Fruit fly (Drosophila melanogaster): Measurements from ENCODE around the gene hb.

Gene hb

DNA sequence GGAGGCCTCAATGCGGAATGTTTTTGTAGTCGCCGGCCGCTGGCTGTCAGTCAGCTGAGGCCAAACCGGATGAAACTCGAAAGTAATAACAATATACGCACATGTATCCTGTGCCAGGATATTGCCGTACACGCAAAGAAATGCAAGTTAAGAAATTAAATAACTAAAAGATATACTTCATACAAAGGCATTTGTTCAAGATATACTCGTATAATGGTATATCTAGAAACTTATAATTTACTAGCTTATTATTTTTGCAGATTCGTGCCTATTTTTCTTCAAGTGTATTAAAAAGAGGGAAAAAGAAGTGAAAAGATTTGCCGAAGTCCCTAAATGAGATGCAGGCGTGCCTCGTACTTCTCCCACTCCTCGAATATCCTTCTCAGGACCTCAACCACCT is 14.3 kb downstream of the hb start (continued):
- TF ChIP-seq CG9727 (GFP tag; optimal IDR thresholded peaks at IDR 0.05) (peak; percentile 62), wor (GFP tag; IDR thresholded peaks at IDR 0.05) (no peak), sens-2 (GFP tag; IDR thresholded peaks at IDR 0.05) (no peak), cad (GFP tag; optimal IDR thresholded peaks at IDR 0.05) (no peak), zfh1 (GFP tag; IDR thresholded peaks at IDR 0.05) (peak; percentile 28; the same call in 1 of the 3 replicates), disco-r (GFP tag; optimal IDR thresholded peaks at IDR 0.05) (no peak), lola (GFP tag; optimal IDR thresholded peaks at IDR 0.05) (peak in 1 of 3 experiments; percentile 56)

DNA sequence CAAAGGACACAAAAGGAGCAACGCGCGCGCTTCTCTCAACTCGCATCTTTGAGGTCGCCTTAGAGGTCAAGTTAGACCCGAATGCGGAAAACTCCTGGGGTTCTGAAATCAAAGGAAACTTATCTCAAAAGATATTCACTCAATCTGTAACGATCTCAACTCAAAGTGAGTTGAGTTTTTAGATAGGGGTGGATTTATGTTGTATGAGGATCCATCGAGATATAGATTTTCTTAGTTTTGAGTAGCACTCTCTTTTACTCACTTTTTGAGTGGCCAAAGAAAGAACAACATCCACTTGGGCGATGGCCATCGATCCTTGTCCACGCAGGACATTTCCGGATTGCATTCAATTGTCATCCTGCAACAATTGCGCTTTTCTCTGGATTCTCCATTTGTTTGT is 17.0 kb downstream of the hb start:
- TF ChIP-seq z (GFP tag; IDR thresholded peaks at IDR 0.05) (peak; percentile 96), phol (tag; optimal IDR thresholded peaks at IDR 0.05) (no peak), HLH54F (GFP tag; optimal IDR thresholded peaks at IDR 0.05) (no peak), caup (GFP tag; optimal IDR thresholded peaks at IDR 0.05; ENCODE audit: severe bottlenecking) (no peak), az2 (GFP tag; optimal IDR thresholded peaks at IDR 0.05) (no peak), Six4 (GFP tag; optimal IDR thresholded peaks at IDR 0.05) (no peak), tap (tag; optimal IDR thresholded peaks at IDR 0.05) (no peak), pros (GFP tag; optimal IDR thresholded peaks at IDR 0.05) (peak; percentile 73)

DNA sequence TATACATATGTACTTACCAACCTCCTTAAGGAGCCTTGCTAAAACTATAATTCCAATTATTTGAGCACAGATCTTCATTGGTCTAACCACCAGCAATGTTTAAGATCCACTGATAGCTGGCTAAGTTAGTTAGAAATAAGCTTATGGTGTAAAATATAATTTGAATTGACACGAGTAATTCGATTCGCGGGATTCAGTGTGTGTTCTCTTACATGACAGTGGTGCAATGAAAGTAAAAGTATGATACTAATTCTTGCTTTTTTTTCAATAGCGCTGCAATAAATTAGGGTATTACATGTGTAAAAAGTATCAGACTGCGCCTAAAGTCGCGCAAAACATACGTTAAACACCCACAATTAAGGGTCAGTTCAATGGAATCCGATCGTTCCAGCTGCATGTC is 17.7 kb downstream of the hb start, which contains the start of gene CG33325:
CG33325 (minus strand) TSS at position 101 of the 400 bp plus-strand sequence.
- TF ChIP-seq gsb-n (tag; optimal IDR thresholded peaks at IDR 0.05) (no peak), Asciz (GFP tag; optimal IDR thresholded peaks at IDR 0.05) (no peak), unc-4 (GFP tag; IDR thresholded peaks at IDR 0.05; ENCODE audit: partially characterized antibody) (no peak), CG6813 (GFP tag; optimal IDR thresholded peaks at IDR 0.05) (no peak), CG10654 (GFP tag; optimal IDR thresholded peaks at IDR 0.05) (no peak), CG13123 (GFP tag; optimal IDR thresholded peaks at IDR 0.05) (no peak), abd-A (tag; optimal IDR thresholded peaks at IDR 0.05) (no peak), en (GFP tag; optimal IDR thresholded peaks at IDR 0.05) (no peak)

DNA sequence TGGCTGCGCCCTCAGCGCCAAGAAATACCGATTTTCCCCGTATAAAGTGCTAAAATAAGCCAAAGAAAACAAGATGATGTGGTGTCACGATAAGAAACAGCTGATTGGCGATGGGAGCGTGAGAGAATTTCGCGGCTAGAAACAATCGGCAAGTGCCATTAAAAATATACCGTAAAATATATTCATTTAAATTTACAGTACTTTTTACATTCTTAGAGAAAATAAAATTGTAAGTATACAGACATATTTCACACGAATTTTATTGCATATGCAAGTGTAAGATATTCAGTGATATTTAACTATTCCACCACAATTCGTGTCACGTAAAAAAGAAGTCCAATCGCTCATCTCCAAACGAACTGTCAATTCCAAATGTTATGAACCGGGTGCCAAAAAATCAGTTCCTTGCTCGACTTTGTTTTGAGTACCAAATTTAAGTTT is 21.0 kb downstream of the hb start, which contains the start of the genes Unc50, CG11755 and CG8043:
Unc50 (minus strand) TSS at position 54 of the 441 bp plus-strand sequence.
CG11755 (plus strand) TSS at position 356 of the 441 bp plus-strand sequence.
CG8043 (plus strand) TSS at position 356 of the 441 bp plus-strand sequence.
- TF ChIP-seq ab (GFP tag; optimal IDR thresholded peaks at IDR 0.05) (no peak), CG4730 (GFP tag; IDR thresholded peaks at IDR 0.05) (peak; percentile 51), Ets65A (GFP tag) (peak; percentile 93), CG1602 (GFP tag; optimal IDR thresholded peaks at IDR 0.05) (peak; percentile 75), nerfin-2 (GFP tag; IDR thresholded peaks at IDR 0.05; ENCODE audit: partially characterized antibody) (peak; percentile 88), CG6175 (GFP tag; IDR thresholded peaks at IDR 0.05) (no peak), B-H1 (GFP tag; IDR thresholded peaks at IDR 0.05) (peak; percentile 44; the same call in 2 of the 3 replicates), CG1647 (GFP tag; optimal IDR thresholded peaks at IDR 0.05) (peak; percentile 67), Hsf (GFP tag; optimal IDR thresholded peaks at IDR 0.05) (peak; percentile 88), Antp (GFP tag; optimal IDR thresholded peaks at IDR 0.05) (peak; percentile 53), repo (GFP tag; optimal IDR thresholded peaks at IDR 0.05) (peak; percentile 34), HLH4C (GFP tag; IDR thresholded peaks at IDR 0.05; ENCODE audit: partially characterized antibody) (peak; percentile 94), Neu2 (GFP tag; optimal IDR thresholded peaks at IDR 0.05; ENCODE audit: borderline replicate concordance) (no peak), gcm (GFP tag; optimal IDR thresholded peaks at IDR 0.05) (peak; percentile 73), rib (GFP tag; IDR thresholded peaks at IDR 0.05) (no peak), Dad (GFP tag; optimal IDR thresholded peaks at IDR 0.05) (peak; percentile 41), grn (GFP tag; optimal IDR thresholded peaks at IDR 0.05) (peak; percentile 100), stwl (tag; optimal IDR thresholded peaks at IDR 0.05) (no peak), CG17612 (GFP tag; IDR thresholded peaks at IDR 0.05) (no peak), CG6654 (GFP tag; optimal IDR thresholded peaks at IDR 0.05) (peak; percentile 10), C15 (GFP tag; IDR thresholded peaks at IDR 0.05) (peak; percentile 16; the same call in 1 of the 3 replicates), ems (GFP tag; optimal IDR thresholded peaks at IDR 0.05) (peak; percentile 47), Sry-β (GFP tag; optimal IDR thresholded peaks at IDR 0.05) (peak; percentile 46), CG32772 (GFP tag; IDR thresholded peaks at IDR 0.05) (peak; percentile 64), CG8281 (tag; optimal IDR thresholded peaks at IDR 0.05) (peak; percentile 41)

All from whole organism, embryonic.